Worm (Caenorhabditis elegans) whole organism, L4 larva: ENCODE measurements around the gene F11D5.1.

Source experiments
- D1046.2 ChIP-seq: fragments of 200-800 bp; sonication (Bioruptor generic); IDR thresholded peaks from 2 replicates; pipeline ENCODE4 v1.3.6; 2022; ENCODE audit warnings: missing genetic modification characterization, missing compliant biosample characterization
- F26F4.8 ChIP-seq: fragments of 200-800 bp; sonication (Bioruptor generic); conservative IDR thresholded peaks from 2 replicates; pipeline ENCODE4 v1.3.6; 2022; ENCODE audit warnings: missing genetic modification characterization, missing compliant biosample characterization
- F37D6.2 ChIP-seq: sonication (generic microtip); optimal IDR thresholded peaks from 2 replicates; lab custom pipeline; 2016; ENCODE audit warnings: mild to moderate bottlenecking, missing genetic modification characterization, missing compliant biosample characterization
- F49E8.2 ChIP-seq: sonication (generic microtip); optimal IDR thresholded peaks from 2 replicates; lab custom pipeline; 2016; ENCODE audit warnings: missing compliant biosample characterization, mild to moderate bottlenecking, missing genetic modification characterization, borderline replicate concordance
- T20F7.1 ChIP-seq: fragments of 200-800 bp; sonication (Bioruptor generic); optimal IDR thresholded peaks from 2 replicates; lab custom pipeline; 2018; ENCODE audit warnings: mild to moderate bottlenecking, missing genetic modification characterization, missing compliant biosample characterization
- Y48G9A.11 ChIP-seq: fragments of 200-800 bp; sonication (Bioruptor generic); IDR thresholded peaks from 2 replicates; pipeline ENCODE4 v1.3.6; 2022; ENCODE audit warnings: missing genetic modification reagents, missing genetic modification characterization, missing compliant biosample characterization
- Y75B8A.6 ChIP-seq: fragments of 200-800 bp; sonication (Bioruptor generic); IDR thresholded peaks from 2 replicates; pipeline ENCODE4 v1.3.6; 2022; ENCODE audit warnings: missing genetic modification reagents, missing genetic modification characterization, missing compliant biosample characterization
- ZK337.2 ChIP-seq: fragments of 200-800 bp; sonication (Bioruptor generic); IDR thresholded peaks from 2 replicates; pipeline ENCODE4 v1.3.6; 2022; ENCODE audit warnings: missing genetic modification reagents, missing genetic modification characterization, missing compliant biosample characterization
- aha-1 ChIP-seq: fragments of 150-350 bp; peaks from one replicate; lab custom pipeline; 2014; ENCODE audit warnings: missing biosample characterization, missing genetic modification characterization
- aly-2 ChIP-seq: sonication (generic microtip); optimal IDR thresholded peaks from 2 replicates; lab custom pipeline; 2018; ENCODE audit warnings: missing biosample characterization, missing genetic modification characterization
- ama-1 ChIP-seq: fragments of 150-350 bp; optimal IDR thresholded peaks from 2 replicates; lab custom pipeline; 2014; ENCODE audit warnings: inconsistent platforms, mixed read lengths
- arid-1 ChIP-seq: fragments of 200-800 bp; sonication (Bioruptor generic); conservative IDR thresholded peaks from 2 replicates; pipeline ENCODE4 v1.3.6; 2022; ENCODE audit warnings: missing genetic modification reagents, missing genetic modification characterization, missing compliant biosample characterization
- ceh-28 ChIP-seq: fragments of 150-350 bp; optimal IDR thresholded peaks from 2 replicates; lab custom pipeline; 2014; ENCODE audit warnings: missing biosample characterization, missing genetic modification reagents, missing genetic modification characterization
- ceh-44 ChIP-seq: fragments of 200-800 bp; sonication (Bioruptor generic); IDR thresholded peaks from 2 replicates; pipeline ENCODE4 v1.3.6; 2022; ENCODE audit warnings: missing genetic modification reagents, missing genetic modification characterization, missing compliant biosample characterization
- ceh-62 ChIP-seq: sonication (generic microtip); optimal IDR thresholded peaks from 2 replicates; lab custom pipeline; 2017; ENCODE audit warnings: missing biosample characterization, missing genetic modification characterization
- ceh-82 ChIP-seq: sonication (generic microtip); optimal IDR thresholded peaks from 2 replicates; lab custom pipeline; 2017; ENCODE audit warnings: missing biosample characterization, missing genetic modification characterization
- ctbp-1 ChIP-seq: fragments of 200-800 bp; sonication (Bioruptor generic); IDR thresholded peaks from 2 replicates; pipeline ENCODE4 v1.3.6; 2022; ENCODE audit warnings: missing genetic modification reagents, missing genetic modification characterization, missing compliant biosample characterization
- daf-19 ChIP-seq: fragments of 200-800 bp; sonication (Bioruptor generic); conservative IDR thresholded peaks from 2 replicates; pipeline ENCODE4 v1.3.6; 2022; ENCODE audit warnings: missing genetic modification characterization, missing compliant biosample characterization
- dmd-8 ChIP-seq: fragments of 200-800 bp; sonication (Bioruptor generic); IDR thresholded peaks from 2 replicates; pipeline ENCODE4 v1.3.6; 2022; ENCODE audit warnings: missing genetic modification characterization, missing compliant biosample characterization
- duxl-1 ChIP-seq: sonication (generic microtip); optimal IDR thresholded peaks from 2 replicates; lab custom pipeline; 2016; ENCODE audit warnings: mild to moderate bottlenecking, missing genetic modification characterization, moderate library complexity, missing compliant biosample characterization; ENCODE audit not compliant: poor library complexity
- egl-27 ChIP-seq: sonication (generic microtip); optimal IDR thresholded peaks from 3 replicates; lab custom pipeline; 2017; ENCODE audit warnings: missing biosample characterization, missing genetic modification reagents, missing genetic modification characterization
- gei-8 ChIP-seq: fragments of 200-800 bp; sonication (Bioruptor generic); optimal IDR thresholded peaks from 2 replicates; lab custom pipeline; 2018; ENCODE audit warnings: mild to moderate bottlenecking, missing genetic modification characterization, missing compliant biosample characterization
- hlh-30 ChIP-seq: sonication (generic microtip); optimal IDR thresholded peaks from 2 replicates; lab custom pipeline; 2017; ENCODE audit warnings: antibody characterized with exemption, mild to moderate bottlenecking, missing genetic modification characterization, missing compliant biosample characterization; ENCODE audit not compliant: insufficient read depth
- lim-7 ChIP-seq: fragments of 200-800 bp; sonication (Bioruptor generic); IDR thresholded peaks from 2 replicates; pipeline ENCODE4 v1.3.6; 2022; ENCODE audit warnings: missing genetic modification characterization, missing compliant biosample characterization
- lin-13 ChIP-seq: fragments of 150-350 bp; optimal IDR thresholded peaks from 2 replicates; lab custom pipeline; 2014; ENCODE audit warnings: missing biosample characterization, missing genetic modification reagents, missing genetic modification characterization
- lin-15B ChIP-seq: fragments of 150-350 bp; sonication (generic microtip); optimal IDR thresholded peaks from 3 replicates; lab custom pipeline; 2014; ENCODE audit warnings: missing biosample characterization, missing genetic modification characterization
- lin-38 ChIP-seq: fragments of 200-800 bp; sonication (Bioruptor generic); IDR thresholded peaks from 2 replicates; pipeline ENCODE4 v1.3.6; 2022; ENCODE audit warnings: missing genetic modification reagents, missing genetic modification characterization, missing compliant biosample characterization
- mep-1 ChIP-seq: fragments of 150-350 bp; sonication (generic microtip); optimal IDR thresholded peaks from 3 replicates; lab custom pipeline; 2014; ENCODE audit warnings: missing biosample characterization, missing genetic modification characterization
- nhr-11 ChIP-seq: fragments of 150-350 bp; optimal IDR thresholded peaks from 2 replicates; lab custom pipeline; 2014; ENCODE audit warnings: missing biosample characterization, missing genetic modification characterization
- nhr-237 ChIP-seq: sonication (generic microtip); optimal IDR thresholded peaks from 2 replicates; lab custom pipeline; 2017; ENCODE audit warnings: missing biosample characterization, missing genetic modification characterization
- nhr-28 ChIP-seq: fragments of 150-350 bp; optimal IDR thresholded peaks from 2 replicates; lab custom pipeline; 2014; ENCODE audit warnings: missing biosample characterization, missing genetic modification characterization
- nhr-41 ChIP-seq: fragments of 200-800 bp; sonication (Bioruptor generic); IDR thresholded peaks from 2 replicates; pipeline ENCODE4 v1.3.6; 2022; ENCODE audit warnings: missing genetic modification reagents, missing genetic modification characterization, missing compliant biosample characterization
- nhr-48 ChIP-seq: sonication (generic microtip); optimal IDR thresholded peaks from 2 replicates; lab custom pipeline; 2016; ENCODE audit warnings: mild to moderate bottlenecking, missing genetic modification characterization, missing compliant biosample characterization
- nhr-76 ChIP-seq: fragments of 150-350 bp; optimal IDR thresholded peaks from 2 replicates; lab custom pipeline; 2014; ENCODE audit warnings: missing biosample characterization, missing genetic modification characterization
- nhr-77 ChIP-seq: fragments of 150-350 bp; optimal IDR thresholded peaks from 2 replicates; lab custom pipeline; 2014; ENCODE audit warnings: missing biosample characterization, missing genetic modification characterization
- pha-4 ChIP-seq, 2 experiments: fragments of 150-350 bp in 1 of 2; fragments of 200-800 bp in 1 of 2; sonication (Bioruptor generic) in 1 of 2; IDR thresholded peaks in 1 of 2; optimal IDR thresholded peaks in 1 of 2; 2 replicates each; pipeline versions ENCODE4 v1.3.6 to Lab custom; 2014 to 2022; ENCODE audit warnings: missing genetic modification characterization in 2 of 2, missing genetic modification reagents in 2 of 2, missing biosample characterization in 1 of 2, missing compliant biosample characterization in 1 of 2
- php-3 ChIP-seq: fragments of 200-800 bp; sonication (Bioruptor generic); IDR thresholded peaks from 2 replicates; pipeline ENCODE4 v1.3.6; 2022; ENCODE audit warnings: missing genetic modification reagents, missing genetic modification characterization, missing compliant biosample characterization
- rbr-2 ChIP-seq: sonication (generic microtip); optimal IDR thresholded peaks from 2 replicates; lab custom pipeline; 2016; ENCODE audit warnings: missing genotype, missing genetic modification characterization, missing compliant biosample characterization
- set-16 ChIP-seq: fragments of 200-800 bp; sonication (Bioruptor generic); IDR thresholded peaks from 2 replicates; pipeline ENCODE4 v1.3.6; 2022; ENCODE audit warnings: missing genetic modification reagents, missing genetic modification characterization, missing compliant biosample characterization
- skn-1 ChIP-seq: fragments of 150-350 bp; optimal IDR thresholded peaks from 2 replicates; lab custom pipeline; 2014; ENCODE audit warnings: missing biosample characterization, missing genetic modification characterization
- snpc-4 ChIP-seq: fragments of 150-350 bp; optimal IDR thresholded peaks from 2 replicates; lab custom pipeline; 2014; ENCODE audit warnings: missing biosample characterization, missing genetic modification characterization
- spr-1 ChIP-seq: sonication (generic microtip); optimal IDR thresholded peaks from 2 replicates; lab custom pipeline; 2016; ENCODE audit warnings: mild to moderate bottlenecking, missing genetic modification characterization, missing compliant biosample characterization
- spr-3 ChIP-seq: fragments of 200-800 bp; sonication (Bioruptor generic); optimal IDR thresholded peaks from 2 replicates; lab custom pipeline; 2018; ENCODE audit warnings: mild to moderate bottlenecking, missing genetic modification characterization, missing compliant biosample characterization
- tag-97 ChIP-seq: fragments of 200-800 bp; sonication (Bioruptor generic); IDR thresholded peaks from 2 replicates; pipeline ENCODE4 v1.3.6; 2022; ENCODE audit warnings: missing genetic modification characterization, missing compliant biosample characterization
- tra-1 ChIP-seq: fragments of 200-800 bp; sonication (Bioruptor generic); IDR thresholded peaks from 2 replicates; pipeline ENCODE4 v1.3.6; 2022; ENCODE audit warnings: missing genetic modification reagents, missing genetic modification characterization, missing compliant biosample characterization
- unc-39 ChIP-seq: sonication (generic microtip); optimal IDR thresholded peaks from 2 replicates; lab custom pipeline; 2017; ENCODE audit warnings: missing biosample characterization, missing genetic modification characterization
- unc-62 ChIP-seq, 3 experiments: fragments of 150-350 bp in 1 of 3; sonication (generic microtip); optimal IDR thresholded peaks in 2 of 3; peaks in 1 of 3; 1 replicate in 1 of 3; 2 replicates in 2 of 3; lab custom pipeline; 2014 to 2017; ENCODE audit warnings: missing biosample characterization in 3 of 3, missing genetic modification characterization in 3 of 3, missing genetic modification reagents in 3 of 3, missing genotype in 1 of 3
- ztf-7 ChIP-seq: fragments of 150-350 bp; optimal IDR thresholded peaks from 2 replicates; lab custom pipeline; 2014; ENCODE audit warnings: missing biosample characterization, missing genetic modification characterization

The F11D5.1 gene

DNA sequence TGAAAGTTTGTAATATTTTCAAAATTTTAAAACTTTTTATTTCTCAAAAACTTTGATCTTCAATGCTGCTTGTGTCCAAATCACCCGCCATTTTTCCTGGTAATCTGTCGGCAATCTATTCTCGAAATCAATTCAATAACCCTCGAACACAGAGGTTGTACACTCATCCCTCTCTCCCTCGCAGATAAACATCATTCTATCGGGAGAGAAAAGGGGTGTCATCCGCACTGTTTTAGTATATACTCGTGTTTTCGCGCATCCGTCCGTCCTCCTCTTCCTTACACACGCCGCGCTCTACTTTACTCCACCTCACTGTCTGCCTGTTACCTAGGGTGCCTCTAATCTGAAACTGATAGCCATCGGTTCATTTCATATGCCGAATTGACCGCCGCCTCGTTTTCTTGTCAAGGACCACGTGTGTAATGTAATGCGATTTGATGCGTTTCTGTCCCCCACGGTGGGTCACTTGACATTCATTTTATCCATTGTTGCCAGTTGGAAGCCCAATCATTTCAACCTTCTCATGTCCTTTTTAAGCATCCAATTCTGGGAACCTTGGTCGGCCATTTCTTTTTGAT lies 10.8 kb downstream of the F11D5.1 start:
- TF ChIP-seq hlh-30 (peak; percentile 50), ztf-7 (tag; lab: Kevin White, UChicago) (no peak)
- TF ChIP-seq, all 104 proteins: peak for 1

DNA sequence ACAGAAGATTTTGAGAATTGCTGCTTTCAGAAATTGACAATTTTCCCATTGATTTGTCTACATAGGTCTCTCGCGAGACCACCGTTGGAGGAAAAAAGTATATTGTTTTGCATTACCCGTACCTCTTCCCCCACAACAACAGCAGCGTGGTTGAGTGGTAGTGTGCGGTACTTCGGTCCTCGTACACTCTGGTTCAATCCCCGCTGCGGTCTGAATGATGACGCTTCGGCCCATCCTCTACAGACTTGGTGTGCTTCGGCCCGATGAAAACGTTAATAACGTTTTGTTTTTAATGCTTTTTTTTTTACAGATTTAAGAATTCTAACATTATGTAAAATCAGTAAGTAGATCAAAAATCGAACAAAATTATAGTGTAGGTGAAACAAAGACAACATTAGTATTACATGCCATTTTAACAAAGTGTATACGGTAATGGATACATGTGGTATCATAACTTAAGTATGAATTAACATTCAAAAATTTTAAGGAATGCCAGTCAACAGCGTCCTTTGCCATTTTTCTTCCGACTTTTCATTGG lies 15.0 kb downstream of the F11D5.1 start, which contains the start of gene ZK816.3:
ZK816.3 (plus strand) TSS at position 488 of the 538 bp plus-strand sequence.
- no peak for TF ChIP-seq T20F7.1 (GFP tag; lab: Kevin White, UChicago)
- TF ChIP-seq nhr-28 = no peak
- peak in 1 of 2 experiments; percentile 9 for TF ChIP-seq unc-62 (GFP tag; optimal IDR thresholded peaks at IDR 0.05 in 1 of 2; lab: Kevin White, UChicago)
- no peak for TF ChIP-seq unc-62 (tag; optimal IDR thresholded peaks at IDR 0.05; lab: Kevin White, UChicago)
- TF ChIP-seq ama-1 = no peak
- TF ChIP-seq lin-38 (GFP tag; lab: Robert Waterston, UW) = peak; percentile 66
- TF ChIP-seq ceh-44 (GFP tag; lab: Robert Waterston, UW) = no peak; the same call in 1 of the 2 replicates
- TF ChIP-seq set-16 (GFP tag; lab: Robert Waterston, UW) = peak; percentile 27; the same call in 1 of the 2 replicates
- TF ChIP-seq tra-1 (GFP tag; lab: Robert Waterston, UW) = peak; percentile 54; the same call in 1 of the 2 replicates
- TF ChIP-seq F26F4.8 (GFP tag; lab: Robert Waterston, UW) = 0 out of 2 replicates have a peak, but pooled peaks have one; percentile 37
- TF ChIP-seq aha-1 = peak; percentile 33
- TF ChIP-seq D1046.2 (GFP tag; lab: Robert Waterston, UW) = no peak
- no peak for TF ChIP-seq lin-13 (GFP tag; lab: Kevin White, UChicago)
- no peak for TF ChIP-seq tag-97 (GFP tag; lab: Robert Waterston, UW)
- TF ChIP-seq ztf-7 (tag; lab: Kevin White, UChicago) = no peak
- TF ChIP-seq pha-4 (GFP tag; IDR thresholded peaks at IDR 0.05; lab: Robert Waterston, UW) = peak; percentile 80
- TF ChIP-seq pha-4 (tag; optimal IDR thresholded peaks at IDR 0.05; lab: Kevin White, UChicago) = no peak
- 0 out of 2 replicates have a peak, but pooled peaks have one; percentile 43 for TF ChIP-seq arid-1 (GFP tag; lab: Robert Waterston, UW)
- TF ChIP-seq php-3 (GFP tag; lab: Robert Waterston, UW) = no peak
- TF ChIP-seq gei-8 (GFP tag; lab: Kevin White, UChicago) = no peak
- no peak for TF ChIP-seq egl-27 (tag; lab: Kevin White, UChicago)
- TF ChIP-seq Y75B8A.6 (GFP tag; lab: Robert Waterston, UW) = no peak
- no peak for TF ChIP-seq F49E8.2 (tag; lab: Kevin White, UChicago)
- TF ChIP-seq ceh-28 (tag; lab: Kevin White, UChicago) = no peak
- no peak for TF ChIP-seq spr-3 (GFP tag; lab: Kevin White, UChicago)
- no peak for TF ChIP-seq nhr-76
- no peak for TF ChIP-seq unc-39 (tag; lab: Kevin White, UChicago)
- TF ChIP-seq ctbp-1 (GFP tag; lab: Robert Waterston, UW) = peak; percentile 64; the same call in 1 of the 2 replicates
- no peak for TF ChIP-seq ZK337.2 (GFP tag; lab: Robert Waterston, UW)
- TF ChIP-seq mep-1 (tag; lab: Kevin White, UChicago) = peak; percentile 40
- TF ChIP-seq nhr-48 (tag; lab: Kevin White, UChicago) = no peak
- TF ChIP-seq nhr-41 (GFP tag; lab: Robert Waterston, UW) = no peak
- peak; percentile 65; the same call in 1 of the 2 replicates for TF ChIP-seq dmd-8 (GFP tag; lab: Robert Waterston, UW)
- no peak for TF ChIP-seq F37D6.2 (tag; lab: Kevin White, UChicago)
- TF ChIP-seq nhr-77 (tag; lab: Kevin White, UChicago) = no peak
- TF ChIP-seq nhr-11 (tag; lab: Kevin White, UChicago) = no peak
- no peak for TF ChIP-seq Y48G9A.11 (GFP tag; lab: Robert Waterston, UW)
- TF ChIP-seq snpc-4 (tag; lab: Kevin White, UChicago) = no peak
- no peak for TF ChIP-seq ceh-82 (tag; lab: Kevin White, UChicago)
- TF ChIP-seq spr-1 (tag; lab: Kevin White, UChicago) = no peak
- no peak for TF ChIP-seq lin-15B (tag; lab: Kevin White, UChicago)
- no peak for TF ChIP-seq nhr-237 (tag; lab: Kevin White, UChicago)
- TF ChIP-seq lim-7 (GFP tag; lab: Robert Waterston, UW) = peak; percentile 80
- TF ChIP-seq duxl-1 (tag; lab: Kevin White, UChicago) = peak; percentile 67
- peak; percentile 45 for TF ChIP-seq rbr-2
- no peak for TF ChIP-seq aly-2 (tag; lab: Kevin White, UChicago)
- no peak for TF ChIP-seq skn-1 (tag; lab: Kevin White, UChicago)
- no peak for TF ChIP-seq ceh-62
- TF ChIP-seq daf-19 (GFP tag; lab: Robert Waterston, UW) = no peak
